Fruit fly (Drosophila melanogaster) whole organism, prepupa: ENCODE measurements around the gene brwl.

Experiments
- Blimp-1 ChIP-seq: fragments of 200-800 bp; sonication (Bioruptor generic); optimal IDR thresholded peaks from 3 replicates; lab custom pipeline; 2017; ENCODE audit warnings: missing biosample characterization, missing genetic modification characterization, mild to moderate bottlenecking, moderate library complexity, missing genetic modification reagents
- CG10669 ChIP-seq: fragments of 200-800 bp; sonication (Bioruptor generic); optimal IDR thresholded peaks from 3 replicates; lab custom pipeline; 2018; ENCODE audit warnings: missing biosample characterization, mild to moderate bottlenecking, missing genetic modification characterization, moderate library complexity
- CG11294 ChIP-seq: fragments of 200-800 bp; sonication (Bioruptor generic); IDR thresholded peaks from 2 replicates; pipeline ENCODE4 v1.3.6; 2022; ENCODE audit warnings: missing biosample characterization, missing genetic modification characterization
- CG11762 ChIP-seq: fragments of 200-800 bp; sonication (Bioruptor generic); optimal IDR thresholded peaks from 3 replicates; lab custom pipeline; 2016; ENCODE audit warnings: missing biosample characterization, missing genetic modification characterization; ENCODE audit not compliant: insufficient read depth
- CG15336 ChIP-seq: fragments of 200-800 bp; sonication (Bioruptor generic); IDR thresholded peaks from 2 replicates; pipeline ENCODE4 v1.3.6; 2022; ENCODE audit warnings: missing biosample characterization, missing genetic modification characterization
- CG1621 ChIP-seq: fragments of 200-800 bp; sonication (Bioruptor generic); optimal IDR thresholded peaks from 3 replicates; lab custom pipeline; 2018; ENCODE audit warnings: missing biosample characterization, mild to moderate bottlenecking, missing genetic modification characterization
- CG16779 ChIP-seq: fragments of 200-800 bp; sonication (Bioruptor generic); optimal IDR thresholded peaks from 3 replicates; lab custom pipeline; 2017; ENCODE audit warnings: missing biosample characterization, mild to moderate bottlenecking, missing genetic modification characterization
- CG3032 ChIP-seq: fragments of 200-800 bp; optimal IDR thresholded peaks from 2 replicates; lab custom pipeline; 2019; ENCODE audit warnings: missing biosample characterization, mild to moderate bottlenecking, missing genetic modification characterization, moderate library complexity
- CG32006 ChIP-seq: fragments of 200-800 bp; sonication (Bioruptor generic); optimal IDR thresholded peaks from 3 replicates; lab custom pipeline; 2017; ENCODE audit warnings: missing biosample characterization, mild to moderate bottlenecking, missing genetic modification characterization
- CG3919 ChIP-seq: fragments of 200-800 bp; sonication (Bioruptor generic); optimal IDR thresholded peaks from 3 replicates; lab custom pipeline; 2016; ENCODE audit warnings: missing biosample characterization, missing genetic modification characterization
- CG4318 ChIP-seq: fragments of 200-800 bp; sonication (Bioruptor generic); optimal IDR thresholded peaks from 3 replicates; lab custom pipeline; 2017; ENCODE audit warnings: missing biosample characterization, mild to moderate bottlenecking, missing genetic modification characterization
- CG6163 ChIP-seq: fragments of 200-800 bp; sonication (Bioruptor generic); IDR thresholded peaks from 3 replicates; pipeline ENCODE4 v1.3.6; 2022; ENCODE audit warnings: missing biosample characterization, missing genetic modification characterization
- CG6276 ChIP-seq: fragments of 200-800 bp; sonication (Bioruptor generic); optimal IDR thresholded peaks from 2 replicates; lab custom pipeline; 2017; ENCODE audit warnings: missing biosample characterization, mild to moderate bottlenecking, missing genetic modification characterization
- CG6792 ChIP-seq: fragments of 200-800 bp; sonication (Bioruptor generic); optimal IDR thresholded peaks from 3 replicates; lab custom pipeline; 2016; ENCODE audit warnings: missing biosample characterization, missing genetic modification characterization
- CG6808 ChIP-seq: fragments of 200-800 bp; sonication (Bioruptor generic); optimal IDR thresholded peaks from 3 replicates; lab custom pipeline; 2017; ENCODE audit warnings: missing biosample characterization, missing genetic modification characterization, mild to moderate bottlenecking, moderate library complexity, missing genetic modification reagents
- CG6854 ChIP-seq: fragments of 200-800 bp; sonication (Bioruptor generic); optimal IDR thresholded peaks from 2 replicates; lab custom pipeline; 2017; ENCODE audit warnings: missing biosample characterization, mild to moderate bottlenecking, missing genetic modification characterization
- CG7368 ChIP-seq: fragments of 200-800 bp; sonication (Bioruptor generic); optimal IDR thresholded peaks from 3 replicates; lab custom pipeline; 2016; ENCODE audit warnings: missing biosample characterization, missing genetic modification characterization
- CG8632 ChIP-seq: fragments of 200-800 bp; sonication (Bioruptor generic); optimal IDR thresholded peaks from 3 replicates; lab custom pipeline; 2016; ENCODE audit warnings: missing biosample characterization, missing genetic modification characterization
- CG9139 ChIP-seq: fragments of 200-800 bp; sonication (Bioruptor generic); optimal IDR thresholded peaks from 3 replicates; lab custom pipeline; 2017; ENCODE audit warnings: missing biosample characterization, mild to moderate bottlenecking, missing genetic modification characterization
- Eip75B ChIP-seq: fragments of 200-800 bp; sonication (Bioruptor generic); optimal IDR thresholded peaks from 3 replicates; lab custom pipeline; 2016; ENCODE audit warnings: missing biosample characterization, missing genetic modification characterization
- Eip78C ChIP-seq: fragments of 200-800 bp; sonication (Bioruptor generic); peaks from one replicate; lab custom pipeline; 2016; ENCODE audit warnings: missing biosample characterization, missing genetic modification characterization
- Eip93F ChIP-seq: fragments of 200-800 bp; sonication (Bioruptor generic); optimal IDR thresholded peaks from 2 replicates; lab custom pipeline; 2016; ENCODE audit warnings: missing biosample characterization, mild to moderate bottlenecking, missing genetic modification characterization
- Ets21C ChIP-seq: fragments of 200-800 bp; sonication (Bioruptor generic); optimal IDR thresholded peaks from 3 replicates; lab custom pipeline; 2016; ENCODE audit warnings: missing biosample characterization, missing genetic modification characterization
- Ets96B ChIP-seq: fragments of 200-800 bp; optimal IDR thresholded peaks from 2 replicates; lab custom pipeline; 2019; ENCODE audit warnings: missing biosample characterization, mild to moderate bottlenecking, missing genetic modification characterization, moderate library complexity
- Hr38 ChIP-seq: sonication (Bioruptor generic); optimal IDR thresholded peaks from 2 replicates; lab custom pipeline; 2016; ENCODE audit warnings: missing biosample characterization, missing genetic modification characterization
- Hr39 ChIP-seq: fragments of 200-800 bp; sonication (Bioruptor generic); optimal IDR thresholded peaks from 2 replicates; lab custom pipeline; 2016; ENCODE audit warnings: missing biosample characterization, missing genetic modification characterization
- Lpt ChIP-seq: fragments of 200-800 bp; sonication (Bioruptor generic); optimal IDR thresholded peaks from 3 replicates; lab custom pipeline; 2016; ENCODE audit warnings: missing biosample characterization, missing genetic modification characterization
- OdsH ChIP-seq: fragments of 200-800 bp; sonication (Bioruptor generic); optimal IDR thresholded peaks from 3 replicates; lab custom pipeline; 2016; ENCODE audit warnings: missing biosample characterization, missing genetic modification characterization
- Sox102F ChIP-seq: fragments of 200-800 bp; sonication (Bioruptor generic); optimal IDR thresholded peaks from 2 replicates; lab custom pipeline; 2016; ENCODE audit warnings: missing biosample characterization, mild to moderate bottlenecking, missing genetic modification characterization
- Sox15 ChIP-seq: fragments of 200-800 bp; sonication (Bioruptor generic); optimal IDR thresholded peaks from 3 replicates; lab custom pipeline; 2016; ENCODE audit warnings: missing biosample characterization, missing genetic modification characterization
- acj6 ChIP-seq: fragments of 200-800 bp; sonication (Bioruptor generic); optimal IDR thresholded peaks from 3 replicates; lab custom pipeline; 2016; ENCODE audit warnings: missing biosample characterization, missing genetic modification characterization
- dac ChIP-seq: fragments of 200-800 bp; sonication (Bioruptor generic); optimal IDR thresholded peaks from 2 replicates; lab custom pipeline; 2017; ENCODE audit warnings: missing biosample characterization, mild to moderate bottlenecking, missing genetic modification characterization
- dsx ChIP-seq: fragments of 200-800 bp; optimal IDR thresholded peaks from 3 replicates; lab custom pipeline; 2019; ENCODE audit warnings: missing biosample characterization, mild to moderate bottlenecking, missing genetic modification characterization, moderate library complexity; ENCODE audit not compliant: poor library complexity, severe bottlenecking
- eg ChIP-seq: fragments of 200-800 bp; sonication (Bioruptor generic); IDR thresholded peaks from 3 replicates; pipeline ENCODE4 v1.3.6; 2022; ENCODE audit warnings: missing biosample characterization, missing genetic modification characterization
- esn ChIP-seq: fragments of 200-800 bp; sonication (Bioruptor generic); optimal IDR thresholded peaks from 2 replicates; lab custom pipeline; 2016; ENCODE audit warnings: missing biosample characterization, mild to moderate bottlenecking, missing genetic modification characterization, moderate library complexity
- fd59A ChIP-seq: fragments of 200-800 bp; sonication (Bioruptor generic); optimal IDR thresholded peaks from 2 replicates; lab custom pipeline; 2017; ENCODE audit warnings: missing biosample characterization, mild to moderate bottlenecking, missing genetic modification characterization, missing genetic modification reagents
- fkh ChIP-seq: fragments of 200-800 bp; sonication (Bioruptor generic); optimal IDR thresholded peaks from 3 replicates; lab custom pipeline; 2017; ENCODE audit warnings: missing biosample characterization, mild to moderate bottlenecking, missing genetic modification characterization, moderate library complexity
- net ChIP-seq: fragments of 200-800 bp; sonication (Bioruptor generic); optimal IDR thresholded peaks from 3 replicates; lab custom pipeline; 2016; ENCODE audit warnings: missing biosample characterization, missing genetic modification characterization
- salr ChIP-seq, 2 experiments: fragments of 200-800 bp; sonication (Bioruptor generic); optimal IDR thresholded peaks; 3 replicates each; lab custom pipeline; 2016 to 2018; ENCODE audit warnings: missing biosample characterization in 2 of 2, missing genetic modification characterization in 2 of 2, mild to moderate bottlenecking in 1 of 2
- svp ChIP-seq: fragments of 200-800 bp; sonication (Bioruptor generic); peaks from one replicate; lab custom pipeline; 2016; ENCODE audit warnings: missing biosample characterization, missing genetic modification characterization
- topi ChIP-seq: fragments of 200-800 bp; sonication (Bioruptor generic); optimal IDR thresholded peaks from 3 replicates; lab custom pipeline; 2016; ENCODE audit warnings: missing biosample characterization, missing genetic modification characterization
- vri ChIP-seq: fragments of 200-800 bp; sonication (Bioruptor generic); optimal IDR thresholded peaks from 3 replicates; lab custom pipeline; 2016; ENCODE audit warnings: missing biosample characterization, mild to moderate bottlenecking, missing genetic modification characterization

Gene brwl

DNA sequence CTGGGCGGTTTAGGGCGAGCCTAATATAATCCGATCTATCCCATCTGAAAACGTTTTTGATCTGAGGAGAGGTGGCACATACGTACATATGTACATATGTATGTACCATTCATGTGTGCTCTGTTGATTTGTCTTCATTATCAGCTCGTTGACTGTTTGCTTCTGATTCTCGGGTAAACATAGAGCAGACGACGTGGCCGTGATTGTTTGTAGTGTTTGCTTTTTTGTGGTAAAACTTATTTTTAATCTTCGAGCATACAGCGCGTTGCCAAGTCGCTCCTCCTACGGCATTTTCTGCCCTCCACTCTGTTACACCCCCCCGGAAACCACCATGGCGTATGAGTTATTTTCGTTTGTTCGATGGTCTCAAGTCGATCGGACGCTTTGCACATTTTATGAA, 43.0 kb upstream of the brwl start (continued):
- TF ChIP-seq CG11294 (GFP tag; lab: Robert Waterston, UW) (peak; percentile 19; the same call in 1 of the 2 replicates), Lpt (peak; percentile 20), vri (GFP tag; lab: Kevin White, UChicago) (no peak), CG6163 (peak; percentile 59; the same call in 2 of the 3 replicates), CG10669 (GFP tag; lab: Kevin White, UChicago) (peak; percentile 54), CG1621 (peak; percentile 56), Eip78C (GFP tag; lab: Kevin White, UChicago) (peak; percentile 83), CG3032 (tag; lab: Kevin White, UChicago) (no peak), CG6854 (GFP tag; lab: Kevin White, UChicago) (no peak), Sox15 (GFP tag; lab: Kevin White, UChicago) (no peak), CG6792 (GFP tag; lab: Kevin White, UChicago) (peak; percentile 14), CG16779 (no peak), CG7368 (GFP tag; lab: Kevin White, UChicago) (peak; percentile 3), CG6808 (GFP tag; lab: Kevin White, UChicago) (peak; percentile 65), dsx (GFP tag; lab: Kevin White, UChicago) (peak; percentile 26)
- TF ChIP-seq, all 60 proteins: peak for 28

dm6 chr2L:9526518-9526917, 42.2 kb upstream of the brwl start:
- TF ChIP-seq CG4318 (GFP tag; lab: Kevin White, UChicago) (no peak), OdsH (GFP tag; lab: Kevin White, UChicago) (no peak), Eip78C (GFP tag; lab: Kevin White, UChicago) (peak; percentile 7), eg (GFP tag; lab: Robert Waterston, UW) (no peak), CG6808 (GFP tag; lab: Kevin White, UChicago) (no peak), fkh (GFP tag; lab: Kevin White, UChicago) (peak; percentile 43)
- TF ChIP-seq, all 60 proteins: peak for 2

- TF ChIP-seq CG11762 = no peak
- TF ChIP-seq fd59A = no peak
- TF ChIP-seq Eip75B (GFP tag; lab: Kevin White, UChicago) = no peak
- no peak for TF ChIP-seq Blimp-1 (GFP tag; lab: Kevin White, UChicago)
- TF ChIP-seq Eip93F = no peak
- no peak for TF ChIP-seq dac (GFP tag; lab: Kevin White, UChicago)
- no peak for TF ChIP-seq Sox102F (GFP tag; lab: Kevin White, UChicago)
- no peak for TF ChIP-seq CG6163
- TF ChIP-seq CG9139 = no peak
- TF ChIP-seq CG10669 (GFP tag; lab: Kevin White, UChicago) = no peak
These were observed 40.5 kb upstream of the brwl start, which contains the start of gene CG31883 for dm6 chr2L:9528215-9528614. Gene CG31883, plus strand, starts transcription at chr2L:9528515.

DNA sequence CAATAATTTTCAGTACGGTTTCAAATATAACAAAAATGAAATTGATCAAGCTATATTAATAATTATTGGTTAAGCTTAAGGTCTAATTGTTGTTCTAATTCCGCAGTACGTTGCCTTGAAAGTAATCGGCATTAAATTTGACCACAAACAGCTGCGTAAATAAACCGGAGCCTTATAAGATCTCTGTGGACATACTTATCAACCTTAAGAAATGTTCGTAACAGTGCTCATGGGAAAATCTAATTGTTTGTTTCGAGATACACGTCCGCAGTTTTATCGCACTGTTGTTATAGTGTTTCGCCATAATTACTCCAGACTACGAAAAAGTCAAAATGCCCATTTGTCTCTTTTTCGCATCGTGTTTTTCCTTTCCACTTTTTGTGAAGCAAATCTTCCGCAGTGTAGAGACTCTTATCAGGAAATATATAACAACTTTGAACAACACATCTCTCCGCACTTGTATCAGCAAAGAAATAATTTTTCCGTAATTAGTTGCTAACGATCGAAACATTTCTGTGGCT, 38.8 kb upstream of the brwl start:
- TF ChIP-seq svp (GFP tag; lab: Kevin White, UChicago) = peak; percentile 62
- no peak for TF ChIP-seq CG3032 (tag; lab: Kevin White, UChicago)
- TF ChIP-seq Eip78C (GFP tag; lab: Kevin White, UChicago) = peak; percentile 52
- TF ChIP-seq acj6 (GFP tag; lab: Kevin White, UChicago) = no peak
- TF ChIP-seq CG32006 (GFP tag; lab: Kevin White, UChicago) = peak; percentile 44
- TF ChIP-seq CG6163 = 0 out of 3 replicates have a peak, but pooled peaks have one; percentile 29
- TF ChIP-seq Lpt = no peak
- TF ChIP-seq CG6276 (GFP tag; lab: Kevin White, UChicago) = peak; percentile 4
- peak; percentile 54 for TF ChIP-seq fkh (GFP tag; lab: Kevin White, UChicago)

DNA sequence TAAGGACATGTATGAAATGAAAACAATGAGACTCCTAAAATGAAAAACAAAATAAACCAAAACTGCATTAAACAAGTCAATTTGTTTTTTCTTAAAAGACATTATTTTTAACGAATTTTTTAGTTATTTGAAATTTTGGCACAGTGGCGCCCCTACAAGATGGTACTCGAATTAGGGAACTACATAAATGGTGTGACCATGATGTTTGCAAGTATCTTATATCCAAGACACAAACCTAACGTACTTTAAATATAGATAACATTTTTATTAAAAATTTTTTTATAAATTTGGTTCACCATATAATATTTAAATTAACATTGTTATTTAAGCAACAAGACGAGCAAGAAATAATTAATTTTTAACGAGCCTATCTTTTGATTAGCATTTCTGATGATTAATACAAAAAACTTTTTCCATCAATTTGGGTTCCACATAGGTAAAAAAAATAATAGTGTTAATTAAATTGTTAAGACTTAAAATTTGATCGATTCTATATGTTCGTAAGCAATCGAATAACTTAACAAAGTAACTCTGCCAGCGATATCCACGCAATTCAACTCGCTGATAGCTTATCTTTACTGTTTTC, 28.6 kb upstream of the brwl start, which contains the start of gene CG17855:
CG17855 (plus strand) TSS at position 536 of the 586 bp plus-strand sequence.
- TF ChIP-seq Hr39 (no peak), eg (GFP tag; lab: Robert Waterston, UW) (no peak), CG1621 (no peak), topi (GFP tag; lab: Kevin White, UChicago) (no peak), Ets96B (tag; lab: Kevin White, UChicago) (no peak), Ets21C (GFP tag; lab: Kevin White, UChicago) (no peak), CG3919 (GFP tag; lab: Kevin White, UChicago) (no peak), CG15336 (no peak), Sox102F (GFP tag; lab: Kevin White, UChicago) (no peak), CG32006 (GFP tag; lab: Kevin White, UChicago) (no peak), net (GFP tag; lab: Kevin White, UChicago) (no peak), salr (GFP tag; optimal IDR thresholded peaks at IDR 0.05; lab: Kevin White, UChicago) (no peak), CG8632 (GFP tag; lab: Kevin White, UChicago) (no peak), Hr38 (GFP tag; lab: Kevin White, UChicago) (no peak), CG3032 (tag; lab: Kevin White, UChicago) (no peak), esn (GFP tag; lab: Kevin White, UChicago) (no peak), acj6 (GFP tag; lab: Kevin White, UChicago) (no peak)
- TF ChIP-seq, all 60 proteins: peak for 0
